Worm (Caenorhabditis elegans) whole organism, midembryonic: Measurements from ENCODE around the gene baf-1.

Source experiments
- T22C8.4 ChIP-seq: fragments of 200-800 bp; sonication (Bioruptor generic); IDR thresholded peaks from 2 replicates; pipeline ENCODE4 v1.3.6; 2022; ENCODE audit warnings: missing genetic modification characterization, missing compliant biosample characterization
- flt-1 ChIP-seq: fragments of 200-800 bp; sonication (Bioruptor generic); IDR thresholded peaks from 2 replicates; pipeline ENCODE4 v1.3.6; 2022; ENCODE audit warnings: missing genetic modification characterization, missing compliant biosample characterization
- med-1 ChIP-seq: sonication (generic microtip); optimal IDR thresholded peaks from 2 replicates; lab custom pipeline; 2017; ENCODE audit warnings: missing genetic modification characterization, mild to moderate bottlenecking, missing compliant biosample characterization, antibody characterized with exemption, missing genetic modification reagents; ENCODE audit not compliant: insufficient read depth
- ref-1 ChIP-seq: fragments of 200-800 bp; sonication (Bioruptor generic); conservative IDR thresholded peaks from 2 replicates; pipeline ENCODE4 v1.3.6; 2022; ENCODE audit warnings: missing genetic modification reagents, missing genetic modification characterization, missing compliant biosample characterization
- ztf-23 ChIP-seq: fragments of 200-800 bp; sonication (Bioruptor generic); IDR thresholded peaks from 2 replicates; pipeline ENCODE4 v1.3.6; 2022; ENCODE audit warnings: missing genetic modification reagents, missing genetic modification characterization, missing compliant biosample characterization

ce11 chrIII:9496083-9496482, 28.8 kb downstream of the baf-1 start:
- no peak for TF ChIP-seq ref-1 (GFP tag; lab: Robert Waterston, UW)
- TF ChIP-seq ztf-23 (GFP tag; lab: Robert Waterston, UW) = no peak
- no peak for TF ChIP-seq med-1 (GFP tag; lab: Kevin White, UChicago)
- TF ChIP-seq flt-1 (GFP tag; lab: Robert Waterston, UW) = no peak
- no peak for TF ChIP-seq T22C8.4 (GFP tag; lab: Robert Waterston, UW)
